Worm (Caenorhabditis elegans): ENCODE data around the gene R01H2.1.

ce11 chrIII:7060531-7061095, 2.1 kb upstream of the R01H2.1 start, which contains the start of gene egg-2:
- TF ChIP-seq ama-1 (optimal IDR thresholded peaks at IDR 0.05) (no peak), sox-2 (GFP tag; IDR thresholded peaks at IDR 0.05) (no peak), ets-4 (tag; optimal IDR thresholded peaks at IDR 0.05) (no peak), hlh-6 (tag; optimal IDR thresholded peaks at IDR 0.05) (no peak), hlh-13 (GFP tag; optimal IDR thresholded peaks at IDR 0.05) (no peak), nhr-11 (tag; optimal IDR thresholded peaks at IDR 0.05) (no peak), nfya-1 (tag; optimal IDR thresholded peaks at IDR 0.05) (no peak), nhr-232 (tag; optimal IDR thresholded peaks at IDR 0.05) (no peak), che-1 (tag; optimal IDR thresholded peaks at IDR 0.05) (no peak), fkh-10 (GFP tag; optimal IDR thresholded peaks at IDR 0.05) (no peak), elt-4 (tag; optimal IDR thresholded peaks at IDR 0.05) (no peak), K09A11.1 (tag; optimal IDR thresholded peaks at IDR 0.05; ENCODE audit: insufficient read depth) (no peak)
